Worm (Caenorhabditis elegans) whole organism, young adult: ENCODE measurements around the gene asp-5.

Experiments
- B0019.2 ChIP-seq: fragments of 200-800 bp; sonication (Bioruptor generic); conservative IDR thresholded peaks from 2 replicates; pipeline ENCODE4 v1.3.6; 2022; ENCODE audit warnings: missing genetic modification reagents, missing genetic modification characterization, missing compliant biosample characterization
- aptf-3 ChIP-seq: fragments of 200-800 bp; sonication (Bioruptor generic); IDR thresholded peaks from 2 replicates; pipeline ENCODE4 v1.3.6; 2022; ENCODE audit warnings: missing genetic modification characterization, missing compliant biosample characterization
- attf-5 ChIP-seq: fragments of 200-800 bp; sonication (Bioruptor generic); optimal IDR thresholded peaks from 2 replicates; lab custom pipeline; 2018; ENCODE audit warnings: mild to moderate bottlenecking, missing genetic modification characterization, missing compliant biosample characterization
- attf-6 ChIP-seq: fragments of 200-800 bp; sonication (Bioruptor generic); IDR thresholded peaks from 2 replicates; pipeline ENCODE4 v1.3.6; 2022; ENCODE audit warnings: missing genetic modification reagents, missing genetic modification characterization, missing compliant biosample characterization
- cebp-2 ChIP-seq: fragments of 200-800 bp; sonication (Bioruptor generic); IDR thresholded peaks from 2 replicates; pipeline ENCODE4 v1.3.6; 2022; ENCODE audit warnings: missing genetic modification characterization, missing compliant biosample characterization
- dpl-1 ChIP-seq: fragments of 150-350 bp; optimal IDR thresholded peaks from 2 replicates; lab custom pipeline; 2014; ENCODE audit warnings: missing biosample characterization, missing genetic modification reagents, missing genetic modification characterization
- him-1 ChIP-seq: sonication (generic microtip); optimal IDR thresholded peaks from 2 replicates; lab custom pipeline; 2016; ENCODE audit warnings: missing genotype, missing genetic modification reagents, missing genetic modification characterization, missing compliant biosample characterization
- hrde-1 ChIP-seq: sonication (generic microtip); optimal IDR thresholded peaks from 2 replicates; lab custom pipeline; 2016; ENCODE audit warnings: missing genetic modification characterization, mild to moderate bottlenecking, missing compliant biosample characterization, moderate library complexity, missing genotype, missing genetic modification reagents, borderline replicate concordance
- mcd-1 ChIP-seq: fragments of 200-800 bp; sonication (Bioruptor generic); IDR thresholded peaks from 2 replicates; pipeline ENCODE4 v1.3.6; 2022; ENCODE audit warnings: missing genetic modification reagents, missing genetic modification characterization, missing compliant biosample characterization
- rcor-1 ChIP-seq: fragments of 200-800 bp; sonication (Bioruptor generic); IDR thresholded peaks from 2 replicates; pipeline ENCODE4 v1.3.6; 2022; ENCODE audit warnings: missing genetic modification reagents, missing genetic modification characterization, missing compliant biosample characterization
- sdz-38 ChIP-seq: sonication (generic microtip); optimal IDR thresholded peaks from 2 replicates; lab custom pipeline; 2016; ENCODE audit warnings: missing genotype, missing genetic modification characterization, missing compliant biosample characterization
- snpc-4 ChIP-seq, 5 experiments: fragments of 150-350 bp in 1 of 5; sonication (generic microtip) in 4 of 5; optimal IDR thresholded peaks; 2 replicates each; lab custom pipeline; 2014 to 2018; ENCODE audit warnings: missing genetic modification characterization in 5 of 5, missing biosample characterization in 3 of 5, antibody characterized with exemption in 2 of 5, mild to moderate bottlenecking in 2 of 5, missing compliant biosample characterization in 2 of 5, missing genotype in 2 of 5, moderate library complexity in 2 of 5, missing genetic modification reagents in 1 of 5
- zim-3 ChIP-seq: sonication (generic microtip); optimal IDR thresholded peaks from 2 replicates; lab custom pipeline; 2017; ENCODE audit warnings: mild to moderate bottlenecking, missing genetic modification characterization, moderate library complexity, missing compliant biosample characterization
- ztf-6 ChIP-seq: fragments of 200-800 bp; sonication (Bioruptor generic); IDR thresholded peaks from 2 replicates; pipeline ENCODE4 v1.3.6; 2022; ENCODE audit warnings: missing genetic modification reagents, missing genetic modification characterization, missing compliant biosample characterization

- TF ChIP-seq snpc-4 (GFP tag; optimal IDR thresholded peaks at IDR 0.05; lab: Kevin White, UChicago) (no peak), snpc-4 (tag; optimal IDR thresholded peaks at IDR 0.05; lab: Kevin White, UChicago) (no peak), dpl-1 (GFP tag; lab: Kevin White, UChicago) (no peak), cebp-2 (GFP tag; lab: Robert Waterston, UW) (no peak), him-1 (tag; lab: Kevin White, UChicago) (no peak), B0019.2 (GFP tag; lab: Robert Waterston, UW) (no peak), ztf-6 (GFP tag; lab: Robert Waterston, UW) (no peak), attf-6 (GFP tag; lab: Robert Waterston, UW) (no peak), rcor-1 (GFP tag; lab: Robert Waterston, UW) (no peak), mcd-1 (GFP tag; lab: Robert Waterston, UW) (no peak), attf-5 (GFP tag; lab: Kevin White, UChicago) (no peak), hrde-1 (tag; lab: Kevin White, UChicago) (no peak), sdz-38 (no peak), zim-3 (tag; lab: Kevin White, UChicago) (no peak), aptf-3 (no peak)
Measured at ce11 chrV:8266232-8266631, 6.0 kb upstream of the asp-5 start, which contains the start of gene F21F8.5.
